Fruit fly (Drosophila melanogaster): ENCODE results near the gene Dim1.

DNA sequence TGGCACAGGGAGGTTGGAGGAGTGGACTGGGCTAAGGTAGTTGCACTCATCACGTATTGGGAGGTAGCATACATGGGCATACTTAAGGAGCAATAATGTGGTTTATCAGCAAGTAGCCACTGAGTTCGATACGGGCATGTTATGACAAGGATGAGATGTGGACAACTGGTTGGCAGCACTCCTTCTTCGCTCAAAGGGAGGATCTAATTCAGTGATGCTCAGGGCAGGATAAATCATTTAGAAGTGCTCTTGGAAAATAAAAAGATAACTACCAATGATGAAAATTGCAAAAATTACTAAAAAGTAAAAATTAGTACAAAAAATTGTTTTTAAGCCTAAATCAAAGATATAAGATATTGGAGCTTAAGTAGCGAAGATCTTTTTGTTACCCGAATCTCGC, 42.2 kb upstream of the Dim1 start:
- TF ChIP-seq CG8159 (tag; optimal IDR thresholded peaks at IDR 0.05) (peak; percentile 47), CG12605 (GFP tag; IDR thresholded peaks at IDR 0.05) (no peak), gl (tag; optimal IDR thresholded peaks at IDR 0.05) (no peak), Snoo (tag; optimal IDR thresholded peaks at IDR 0.05) (no peak), Pif1B (GFP tag; optimal IDR thresholded peaks at IDR 0.05) (no peak), EcR (GFP tag; optimal IDR thresholded peaks at IDR 0.05) (no peak)
